Worm (Caenorhabditis elegans) whole organism, L2 larva: Measurements from ENCODE around the gene W06F12.3.

Source experiments
- alr-1 ChIP-seq: fragments of 150-350 bp; optimal IDR thresholded peaks from 2 replicates; lab custom pipeline; 2014; ENCODE audit warnings: missing biosample characterization, missing genetic modification characterization
- nhr-12 ChIP-seq: fragments of 150-350 bp; optimal IDR thresholded peaks from 2 replicates; lab custom pipeline; 2014; ENCODE audit warnings: missing biosample characterization, missing genetic modification characterization
- nhr-77 ChIP-seq: fragments of 150-350 bp; optimal IDR thresholded peaks from 2 replicates; lab custom pipeline; 2014; ENCODE audit warnings: missing biosample characterization, missing genetic modification characterization
- unc-39 ChIP-seq: fragments of 150-350 bp; optimal IDR thresholded peaks from 2 replicates; lab custom pipeline; 2014; ENCODE audit warnings: missing biosample characterization, missing genetic modification characterization
- ztf-1 ChIP-seq: fragments of 200-800 bp; sonication (Bioruptor generic); conservative IDR thresholded peaks from 2 replicates; pipeline ENCODE4 v1.3.6; 2022; ENCODE audit warnings: missing genetic modification characterization, missing compliant biosample characterization

DNA sequence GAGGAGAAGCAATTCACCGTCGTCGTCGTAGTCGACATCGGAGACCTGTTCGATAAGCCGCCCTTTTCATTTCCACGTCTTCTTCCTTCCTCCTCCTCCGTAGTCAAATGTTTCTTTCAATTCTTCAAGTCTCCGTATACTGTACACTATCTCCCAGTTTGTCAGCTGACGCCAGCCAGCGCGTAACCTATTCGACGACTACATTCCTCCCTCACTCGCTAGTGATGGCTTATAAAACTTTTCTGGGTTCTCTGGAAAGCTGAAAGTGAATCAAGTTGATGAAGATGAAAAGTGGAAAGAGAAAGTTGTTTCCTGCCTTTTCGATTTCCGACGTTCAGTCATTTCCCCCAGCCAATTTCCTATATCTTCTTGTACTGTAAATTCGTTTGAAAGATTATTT lies 25.7 kb upstream of the W06F12.3 start:
- TF ChIP-seq nhr-12 (tag; lab: Kevin White, UChicago) (no peak), nhr-77 (tag; lab: Kevin White, UChicago) (no peak), ztf-1 (GFP tag; lab: Robert Waterston, UW) (no peak), alr-1 (tag; lab: Kevin White, UChicago) (no peak), unc-39 (tag; lab: Kevin White, UChicago) (no peak)
